Fruit fly (Drosophila melanogaster) whole organism, embryonic: ENCODE measurements around the gene CG4658.

Source experiments
- Atf-2 ChIP-seq: fragments of 200-800 bp; sonication (Bioruptor generic); optimal IDR thresholded peaks from 2 replicates; lab custom pipeline; 2016; ENCODE audit warnings: missing biosample characterization, missing genetic modification characterization
- B-H1 ChIP-seq: fragments of 200-800 bp; sonication (Bioruptor generic); IDR thresholded peaks from 3 replicates; pipeline ENCODE4 v1.3.6; 2022; ENCODE audit warnings: missing biosample characterization, missing genetic modification characterization
- CG12299 ChIP-seq: fragments of 200-800 bp; sonication (Bioruptor generic); optimal IDR thresholded peaks from 2 replicates; lab custom pipeline; 2018; ENCODE audit warnings: missing biosample characterization, mild to moderate bottlenecking, missing genetic modification characterization
- CG13894 ChIP-seq: fragments of 200-800 bp; sonication (Bioruptor generic); optimal IDR thresholded peaks from 3 replicates; lab custom pipeline; 2018; ENCODE audit warnings: missing biosample characterization, mild to moderate bottlenecking, missing genetic modification characterization, moderate library complexity
- CG14441 ChIP-seq: fragments of 200-800 bp; sonication (Bioruptor generic); IDR thresholded peaks from 2 replicates; pipeline ENCODE4 v1.3.6; 2022; ENCODE audit warnings: missing biosample characterization, missing genetic modification characterization
- CG15269 ChIP-seq: fragments of 200-800 bp; sonication (Bioruptor generic); optimal IDR thresholded peaks from 2 replicates; lab custom pipeline; 2018; ENCODE audit warnings: missing biosample characterization, mild to moderate bottlenecking, missing genetic modification characterization, moderate library complexity
- CG18599 ChIP-seq: fragments of 200-800 bp; sonication (Bioruptor generic); optimal IDR thresholded peaks from 3 replicates; lab custom pipeline; 2017; ENCODE audit warnings: missing biosample characterization, missing genetic modification characterization, mild to moderate bottlenecking, moderate library complexity, missing genetic modification reagents
- CG2116 ChIP-seq: fragments of 200-800 bp; sonication (Bioruptor generic); optimal IDR thresholded peaks from 3 replicates; lab custom pipeline; 2018; ENCODE audit warnings: missing biosample characterization, mild to moderate bottlenecking, missing genetic modification characterization
- CG2199 ChIP-seq: fragments of 200-800 bp; sonication (Bioruptor generic); IDR thresholded peaks from 3 replicates; pipeline ENCODE4 v1.3.6; 2022; ENCODE audit warnings: missing biosample characterization, missing genetic modification characterization
- CG30431 ChIP-seq: fragments of 200-800 bp; sonication (Bioruptor generic); optimal IDR thresholded peaks from 2 replicates; lab custom pipeline; 2017; ENCODE audit warnings: missing biosample characterization, missing genetic modification characterization
- CG3838 ChIP-seq: fragments of 200-800 bp; sonication (Bioruptor generic); optimal IDR thresholded peaks from 3 replicates; lab custom pipeline; 2016; ENCODE audit warnings: missing biosample characterization, missing genetic modification characterization
- CG3995 ChIP-seq: fragments of 200-800 bp; sonication (Bioruptor generic); optimal IDR thresholded peaks from 3 replicates; lab custom pipeline; 2016; ENCODE audit warnings: missing biosample characterization, missing genetic modification characterization
- CG4404 ChIP-seq: fragments of 200-800 bp; sonication (Bioruptor generic); IDR thresholded peaks from 2 replicates; pipeline ENCODE4 v1.3.6; 2022; ENCODE audit warnings: missing biosample characterization, missing genetic modification characterization
- CG5953 ChIP-seq: fragments of 200-800 bp; sonication (Bioruptor generic); IDR thresholded peaks from 2 replicates; pipeline ENCODE4 v1.3.6; 2022; ENCODE audit warnings: missing biosample characterization, missing genetic modification characterization
- CG6765 ChIP-seq: fragments of 200-800 bp; sonication (Bioruptor generic); optimal IDR thresholded peaks from 3 replicates; lab custom pipeline; 2017; ENCODE audit warnings: missing biosample characterization, mild to moderate bottlenecking, missing genetic modification characterization
- CG6854 ChIP-seq: fragments of 200-800 bp; sonication (Bioruptor generic); optimal IDR thresholded peaks from 3 replicates; lab custom pipeline; 2017; ENCODE audit warnings: missing biosample characterization, mild to moderate bottlenecking, missing genetic modification characterization
- CG7357 ChIP-seq: fragments of 200-800 bp; sonication (Bioruptor generic); IDR thresholded peaks from 3 replicates; pipeline ENCODE4 v1.3.6; 2022; ENCODE audit warnings: missing biosample characterization, missing genetic modification characterization
- CG7372 ChIP-seq: fragments of 200-800 bp; sonication (Bioruptor generic); IDR thresholded peaks from 2 replicates; pipeline ENCODE4 v1.3.6; 2022; ENCODE audit warnings: missing biosample characterization, missing genetic modification characterization
- CG9437 ChIP-seq: fragments of 200-800 bp; sonication (Bioruptor generic); optimal IDR thresholded peaks from 2 replicates; lab custom pipeline; 2018; ENCODE audit warnings: missing biosample characterization, mild to moderate bottlenecking, missing genetic modification characterization
- CkIIα-i1 ChIP-seq: fragments of 200-800 bp; sonication (Bioruptor generic); IDR thresholded peaks from 2 replicates; pipeline ENCODE4 v1.3.6; 2022; ENCODE audit warnings: missing biosample characterization, missing genetic modification characterization
- CrebB ChIP-seq: fragments of 200-800 bp; sonication (Bioruptor generic); optimal IDR thresholded peaks from 3 replicates; lab custom pipeline; 2018; ENCODE audit warnings: missing biosample characterization, mild to moderate bottlenecking, missing genetic modification characterization
- Dip2 ChIP-seq: fragments of 200-800 bp; sonication (Bioruptor generic); IDR thresholded peaks from 2 replicates; pipeline ENCODE4 v1.3.6; 2022; ENCODE audit warnings: missing biosample characterization, missing genetic modification characterization
- Doc2 ChIP-seq: fragments of 200-800 bp; sonication (Bioruptor generic); IDR thresholded peaks from 2 replicates; pipeline ENCODE4 v1.3.6; 2022; ENCODE audit warnings: missing biosample characterization, missing genetic modification characterization
- Hr78 ChIP-seq, 2 experiments: fragments of 200-800 bp in 1 of 2; fragments of >200 bp in 1 of 2; sonication (Bioruptor generic) in 1 of 2; optimal IDR thresholded peaks; 2 replicates each; lab custom pipeline; 2017 to 2019; ENCODE audit warnings: missing biosample characterization in 2 of 2, missing genetic modification characterization in 2 of 2, mild to moderate bottlenecking in 1 of 2, moderate library complexity in 1 of 2
- Med ChIP-seq: fragments of 200-800 bp; sonication (Bioruptor generic); peaks from one replicate; lab custom pipeline; 2016; ENCODE audit warnings: missing biosample characterization, missing genetic modification characterization, mild to moderate bottlenecking, inconsistent platforms, moderate library complexity
- Meics ChIP-seq: fragments of 200-800 bp; sonication (Bioruptor generic); optimal IDR thresholded peaks from 2 replicates; lab custom pipeline; 2017; ENCODE audit warnings: missing biosample characterization, mild to moderate bottlenecking, missing genetic modification characterization
- NK7.1 ChIP-seq: fragments of 200-800 bp; sonication (Bioruptor generic); optimal IDR thresholded peaks from 3 replicates; lab custom pipeline; 2016; ENCODE audit warnings: missing biosample characterization, missing genetic modification characterization
- Oaz ChIP-seq: fragments of 200-800 bp; sonication (Bioruptor generic); IDR thresholded peaks from 2 replicates; pipeline ENCODE4 v1.3.6; 2022; ENCODE audit warnings: missing biosample characterization, missing genetic modification characterization
- Side ChIP-seq: fragments of 200-800 bp; sonication (Bioruptor generic); optimal IDR thresholded peaks from 2 replicates; lab custom pipeline; 2016; ENCODE audit warnings: missing biosample characterization, missing genetic modification characterization
- br ChIP-seq: fragments of >200 bp; optimal IDR thresholded peaks from 2 replicates; lab custom pipeline; 2017
- bsh ChIP-seq, 2 experiments: fragments of 200-800 bp; sonication (Bioruptor generic); optimal IDR thresholded peaks; 2 replicates each; lab custom pipeline; 2017 to 2018; ENCODE audit warnings: mild to moderate bottlenecking in 2 of 2, missing biosample characterization in 2 of 2, missing genetic modification characterization in 2 of 2, moderate library complexity in 1 of 2
- chinmo ChIP-seq: fragments of 200-800 bp; sonication (Bioruptor generic); IDR thresholded peaks from 4 replicates; pipeline ENCODE4 v1.3.6; 2022; ENCODE audit warnings: missing biosample characterization, missing genetic modification characterization; ENCODE audit not compliant: partially characterized antibody
- da ChIP-seq: fragments of 200-800 bp; sonication (Bioruptor generic); optimal IDR thresholded peaks from 2 replicates; lab custom pipeline; 2016; ENCODE audit warnings: missing biosample characterization, missing genetic modification characterization
- ems ChIP-seq: fragments of 200-800 bp; sonication (Bioruptor generic); optimal IDR thresholded peaks from 3 replicates; lab custom pipeline; 2016; ENCODE audit warnings: missing biosample characterization, missing genetic modification characterization
- ewg ChIP-seq: fragments of 200-800 bp; sonication (Bioruptor generic); optimal IDR thresholded peaks from 3 replicates; lab custom pipeline; 2017; ENCODE audit warnings: mild to moderate bottlenecking, missing biosample characterization, missing genetic modification reagents, missing genetic modification characterization
- fru ChIP-seq: fragments of >200 bp; optimal IDR thresholded peaks from 2 replicates; lab custom pipeline; 2017
- jing ChIP-seq: fragments of 200-800 bp; sonication (Bioruptor generic); optimal IDR thresholded peaks from 2 replicates; lab custom pipeline; 2018; ENCODE audit warnings: missing biosample characterization, mild to moderate bottlenecking, missing genetic modification characterization
- lab ChIP-seq: fragments of 200-800 bp; sonication (Bioruptor generic); optimal IDR thresholded peaks from 3 replicates; lab custom pipeline; 2017; ENCODE audit warnings: missing biosample characterization, missing genetic modification characterization, mild to moderate bottlenecking, moderate library complexity, missing genetic modification reagents
- luna ChIP-seq: fragments of 200-800 bp; sonication (Bioruptor generic); optimal IDR thresholded peaks from 2 replicates; lab custom pipeline; 2016; ENCODE audit warnings: missing biosample characterization, missing genetic modification characterization
- mirr ChIP-seq: fragments of 200-800 bp; sonication (Bioruptor generic); optimal IDR thresholded peaks from 3 replicates; lab custom pipeline; 2018; ENCODE audit warnings: missing biosample characterization, mild to moderate bottlenecking, missing genetic modification characterization
- nmo ChIP-seq: fragments of 200-800 bp; sonication (Bioruptor generic); optimal IDR thresholded peaks from 2 replicates; lab custom pipeline; 2018; ENCODE audit warnings: missing biosample characterization, mild to moderate bottlenecking, missing genetic modification characterization, moderate library complexity
- repo ChIP-seq: fragments of 200-800 bp; sonication (Bioruptor generic); optimal IDR thresholded peaks from 2 replicates; lab custom pipeline; 2016; ENCODE audit warnings: missing biosample characterization, missing genetic modification characterization
- row ChIP-seq: fragments of 200-800 bp; sonication (Bioruptor generic); IDR thresholded peaks from 3 replicates; pipeline ENCODE4 v1.3.6; 2022; ENCODE audit warnings: missing biosample characterization, missing genetic modification characterization
- run ChIP-seq: fragments of 200-800 bp; sonication (Bioruptor generic); optimal IDR thresholded peaks from 3 replicates; lab custom pipeline; 2018; ENCODE audit warnings: missing biosample characterization, mild to moderate bottlenecking, missing genetic modification characterization
- slp2 ChIP-seq: fragments of 200-800 bp; sonication (Bioruptor generic); optimal IDR thresholded peaks from 2 replicates; lab custom pipeline; 2016; ENCODE audit warnings: missing biosample characterization, missing genetic modification characterization
- sna ChIP-seq: fragments of 200-800 bp; sonication (Bioruptor generic); IDR thresholded peaks from 2 replicates; pipeline ENCODE4 v1.3.6; 2022; ENCODE audit warnings: missing biosample characterization, missing genetic modification characterization; ENCODE audit not compliant: partially characterized antibody
- so ChIP-seq: fragments of 200-800 bp; sonication (Bioruptor generic); IDR thresholded peaks from 3 replicates; pipeline ENCODE4 v1.3.6; 2022; ENCODE audit warnings: missing biosample characterization, missing genetic modification characterization
- sqz ChIP-seq: fragments of 200-800 bp; sonication (Bioruptor generic); optimal IDR thresholded peaks from 3 replicates; lab custom pipeline; 2018; ENCODE audit warnings: missing biosample characterization, mild to moderate bottlenecking, missing genetic modification characterization
- sug ChIP-seq: fragments of 200-800 bp; optimal IDR thresholded peaks from 2 replicates; lab custom pipeline; 2019; ENCODE audit warnings: missing biosample characterization, mild to moderate bottlenecking, missing genetic modification characterization, moderate library complexity

Gene CG4658

DNA sequence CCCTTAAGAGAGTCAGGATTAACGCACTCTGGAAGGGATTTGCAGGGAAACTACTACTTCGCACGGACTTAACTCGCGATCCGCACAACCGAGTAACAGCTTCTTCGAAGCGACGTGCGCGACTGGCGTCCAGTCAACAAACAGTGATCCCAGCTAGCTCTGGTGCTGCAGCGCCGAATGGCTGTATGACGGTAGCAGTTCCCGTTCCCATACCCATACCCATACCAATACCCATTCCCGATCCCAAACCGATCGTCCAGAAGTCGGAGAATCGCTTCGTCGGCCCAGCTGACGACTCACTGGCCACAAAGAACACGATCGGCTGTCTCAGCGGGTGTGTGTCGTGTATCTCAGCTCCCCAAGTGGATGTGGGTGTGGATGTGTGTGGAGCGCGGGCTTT is 9.7 kb upstream of the CG4658 start, which contains the start of gene CG5853 (continued):
- TF ChIP-seq CG6854 (no peak), CG12299 (tag; lab: Kevin White, UChicago) (no peak)

DNA sequence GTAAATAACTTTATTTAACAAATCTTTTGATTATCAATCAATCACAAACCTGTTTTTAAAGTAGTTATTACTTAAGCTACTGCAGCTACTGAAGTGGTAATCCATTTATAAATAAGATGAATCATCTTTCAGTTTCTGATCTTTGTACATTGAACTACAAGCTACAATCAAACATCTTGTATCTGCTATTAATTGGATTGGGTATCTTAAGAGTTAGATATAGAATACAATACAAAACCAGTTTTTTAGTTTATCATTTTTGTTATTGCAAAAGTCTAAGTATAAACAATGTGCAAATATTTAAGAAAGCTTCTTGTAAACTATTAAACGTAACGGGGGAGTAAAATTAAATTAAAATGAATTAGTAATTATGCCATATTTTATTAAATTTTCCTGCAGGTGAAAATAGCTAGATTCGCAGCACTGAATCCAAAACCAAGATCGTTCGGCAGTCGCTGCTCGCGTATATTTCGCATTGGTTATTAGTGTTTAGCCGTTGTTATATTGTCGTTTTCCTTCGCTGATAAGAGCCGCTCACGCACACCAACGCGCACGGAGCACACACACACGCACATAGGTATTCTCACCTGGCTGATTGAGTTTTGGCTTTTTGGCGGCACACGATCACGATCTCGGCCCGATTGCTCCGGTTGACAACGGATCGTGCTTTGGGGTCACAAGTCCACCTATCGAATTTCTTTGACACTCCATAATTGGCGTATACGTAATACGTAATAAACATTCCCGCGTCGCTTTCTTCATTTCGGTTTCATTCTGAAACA is 9.0 kb upstream of the CG4658 start:
- TF ChIP-seq ems (GFP tag; lab: Kevin White, UChicago), result no peak
- peak; percentile 75; the same call in 1 of the 3 replicates for TF ChIP-seq CG2199 (GFP tag; lab: Robert Waterston, UW)
- TF ChIP-seq NK7.1, result no peak
- peak; percentile 60 for TF ChIP-seq row (GFP tag; lab: Robert Waterston, UW)
- TF ChIP-seq CG14441 (GFP tag; lab: Robert Waterston, UW), result peak; percentile 30; the same call in 1 of the 2 replicates
- TF ChIP-seq da (GFP tag; lab: Kevin White, UChicago), result no peak
- TF ChIP-seq slp2, result no peak
- peak; percentile 18 for TF ChIP-seq CG15269 (tag; lab: Kevin White, UChicago)
- peak; percentile 9 for TF ChIP-seq Meics (GFP tag; lab: Kevin White, UChicago)
- TF ChIP-seq Oaz (GFP tag; lab: Robert Waterston, UW), result no peak
- peak; percentile 67 for TF ChIP-seq CG9437 (GFP tag; lab: Kevin White, UChicago)
- TF ChIP-seq CG5953 (GFP tag; lab: Robert Waterston, UW), result no peak
- no peak for TF ChIP-seq ewg (GFP tag; lab: Kevin White, UChicago)
- no peak for TF ChIP-seq B-H1 (GFP tag; lab: Robert Waterston, UW)
- no peak for TF ChIP-seq CG30431 (GFP tag; lab: Kevin White, UChicago)
- peak; percentile 59 for TF ChIP-seq sug
- no peak for TF ChIP-seq CG4404 (GFP tag; lab: Robert Waterston, UW)
- TF ChIP-seq nmo (GFP tag; lab: Kevin White, UChicago), result peak; percentile 3
- TF ChIP-seq fru (lab: Kevin White, UChicago), result no peak
- TF ChIP-seq CkIIα-i1 (GFP tag; lab: Robert Waterston, UW), result no peak
- peak; percentile 19 for TF ChIP-seq lab (GFP tag; lab: Kevin White, UChicago)
- TF ChIP-seq mirr (GFP tag; lab: Kevin White, UChicago), result peak; percentile 81
- no peak for TF ChIP-seq Side (GFP tag; lab: Kevin White, UChicago)
- no peak for TF ChIP-seq br (lab: Kevin White, UChicago)
- peak; percentile 56 for TF ChIP-seq Med (GFP tag; lab: Kevin White, UChicago)
- no peak for TF ChIP-seq luna
- TF ChIP-seq CG7357 (GFP tag; lab: Robert Waterston, UW), result no peak
- TF ChIP-seq jing (GFP tag; lab: Kevin White, UChicago), result no peak
- TF ChIP-seq run (tag; lab: Kevin White, UChicago), result no peak
- peak; percentile 13 for TF ChIP-seq CG3995 (GFP tag; lab: Kevin White, UChicago)
- TF ChIP-seq Atf-2 (GFP tag; lab: Kevin White, UChicago), result no peak
- peak in 1 of 2 experiments; percentile 77 for TF ChIP-seq Hr78 (GFP tag; optimal IDR thresholded peaks at IDR 0.05; lab: Kevin White, UChicago)
- no peak for TF ChIP-seq Dip2 (GFP tag; lab: Robert Waterston, UW)
- no peak for TF ChIP-seq sna (GFP tag; lab: Robert Waterston, UW)
- TF ChIP-seq CG18599, result peak; percentile 8
- no peak for TF ChIP-seq CrebB (tag; lab: Kevin White, UChicago)
- no peak for TF ChIP-seq sqz (GFP tag; lab: Kevin White, UChicago)
- no peak for TF ChIP-seq bsh (GFP tag; optimal IDR thresholded peaks at IDR 0.05; lab: Kevin White, UChicago)
- no peak for TF ChIP-seq repo
- no peak for TF ChIP-seq CG2116 (GFP tag; lab: Kevin White, UChicago)
- no peak for TF ChIP-seq CG7372 (GFP tag; lab: Robert Waterston, UW)
- TF ChIP-seq chinmo (GFP tag; lab: Robert Waterston, UW), result peak; percentile 84; the same call in 3 of the 4 replicates
- no peak for TF ChIP-seq so (GFP tag; lab: Robert Waterston, UW)
- no peak for TF ChIP-seq CG6765 (GFP tag; lab: Kevin White, UChicago)
- no peak for TF ChIP-seq CG3838
- TF ChIP-seq Doc2 (GFP tag; lab: Robert Waterston, UW), result no peak
- peak; percentile 52 for TF ChIP-seq CG13894 (tag; lab: Kevin White, UChicago)
